Worm (Caenorhabditis elegans): ENCODE results near the gene R13A5.7.

Gene R13A5.7

ce11 chrIII:7571726-7572125, 1.8 kb upstream of the R13A5.7 start (continued):
- TF ChIP-seq cebp-1 (GFP tag; IDR thresholded peaks at IDR 0.05) (no peak), cebp-1 (tag; optimal IDR thresholded peaks at IDR 0.05) (no peak), nfyb-1 (GFP tag; IDR thresholded peaks at IDR 0.05) (no peak), egl-44 (GFP tag; IDR thresholded peaks at IDR 0.05) (no peak), aptf-2 (GFP tag; conservative IDR thresholded peaks at IDR 0.05) (no peak), Y67H2A.10 (GFP tag; conservative IDR thresholded peaks at IDR 0.05) (no peak), nhr-90 (tag; optimal IDR thresholded peaks at IDR 0.05) (no peak), snpc-4 (GFP tag; optimal IDR thresholded peaks at IDR 0.05) (peak; percentile 2), snpc-4 (tag; optimal IDR thresholded peaks at IDR 0.05) (peak in 1 of 4 experiments; percentile 48), lin-35 (GFP tag; optimal IDR thresholded peaks at IDR 0.05) (no peak), attf-6 (GFP tag; IDR thresholded peaks at IDR 0.05) (no peak), F57C9.4 (tag; optimal IDR thresholded peaks at IDR 0.05) (no peak), F57A8.1 (GFP tag; optimal IDR thresholded peaks at IDR 0.05) (no peak), C06A6.2 (GFP tag; conservative IDR thresholded peaks at IDR 0.05) (no peak), madf-10 (tag; optimal IDR thresholded peaks at IDR 0.05) (no peak), fkh-3 (tag; optimal IDR thresholded peaks at IDR 0.05) (no peak), snpc-3.4 (tag; optimal IDR thresholded peaks at IDR 0.05) (peak; percentile 13), ceh-79 (tag; optimal IDR thresholded peaks at IDR 0.05) (no peak), athp-1 (tag; optimal IDR thresholded peaks at IDR 0.05) (no peak), sptf-2 (GFP tag; optimal IDR thresholded peaks at IDR 0.05) (no peak), ceh-100 (GFP tag; IDR thresholded peaks at IDR 0.05) (peak; percentile 20; the same call in 1 of the 2 replicates), nhr-179 (tag; optimal IDR thresholded peaks at IDR 0.05) (no peak), ztf-22 (GFP tag; optimal IDR thresholded peaks at IDR 0.05) (no peak), madf-3 (GFP tag; IDR thresholded peaks at IDR 0.05) (0 out of 2 replicates have a peak, but pooled peaks have one; percentile 31), cebp-2 (GFP tag; IDR thresholded peaks at IDR 0.05) (no peak), egl-18 (GFP tag; IDR thresholded peaks at IDR 0.05) (no peak), pbrm-1 (GFP tag; IDR thresholded peaks at IDR 0.05) (no peak), snpc-1.3 (tag; optimal IDR thresholded peaks at IDR 0.05; ENCODE audit: insufficient read depth) (no peak), attf-3 (GFP tag; conservative IDR thresholded peaks at IDR 0.05) (no peak), gei-17 (GFP tag; optimal IDR thresholded peaks at IDR 0.05) (no peak), F49E8.2 (tag; optimal IDR thresholded peaks at IDR 0.05; ENCODE audit: insufficient read depth) (peak; percentile 50), F52B5.7 (tag; optimal IDR thresholded peaks at IDR 0.05) (no peak), B0035.1 (tag; optimal IDR thresholded peaks at IDR 0.05) (no peak), lsl-1 (GFP tag; optimal IDR thresholded peaks at IDR 0.05) (peak; percentile 54), T07F8.4 (tag; optimal IDR thresholded peaks at IDR 0.05) (no peak), lir-1 (GFP tag; conservative IDR thresholded peaks at IDR 0.05) (no peak), ztf-18 (tag; optimal IDR thresholded peaks at IDR 0.05) (peak; percentile 15), lin-26 (GFP tag; IDR thresholded peaks at IDR 0.05) (no peak), him-1 (tag; optimal IDR thresholded peaks at IDR 0.05) (peak; percentile 51), tbp1 (GFP tag; optimal IDR thresholded peaks at IDR 0.05) (no peak), hmg-1.2 (GFP tag; IDR thresholded peaks at IDR 0.05) (no peak), let-607 (tag; optimal IDR thresholded peaks at IDR 0.05) (no peak), lsy-27 (tag; optimal IDR thresholded peaks at IDR 0.05; ENCODE audit: borderline replicate concordance, insufficient read depth) (no peak), nhr-80 (tag; optimal IDR thresholded peaks at IDR 0.05) (no peak), mes-4 (tag; optimal IDR thresholded peaks at IDR 0.05) (no peak), die-1 (tag; optimal IDR thresholded peaks at IDR 0.05) (peak; percentile 19), mxl-1 (tag; optimal IDR thresholded peaks at IDR 0.05) (no peak), Y56A3A.18 (GFP tag; IDR thresholded peaks at IDR 0.05) (peak; percentile 78), Y95B8A.8 (GFP tag; IDR thresholded peaks at IDR 0.05) (no peak)
